Fruit fly (Drosophila melanogaster): ENCODE data around the gene Skp2.

Gene Skp2

dm6 chr3R:4381079-4381919, 43.8 kb upstream of the Skp2 start, which contains the start of gene Cont (continued):
- TF ChIP-seq knrl (GFP tag; IDR thresholded peaks at IDR 0.05; ENCODE audit: partially characterized antibody) (peak; percentile 91), tup (GFP tag; optimal IDR thresholded peaks at IDR 0.05) (peak; percentile 31), CG2129 (GFP tag; IDR thresholded peaks at IDR 0.05; ENCODE audit: partially characterized antibody) (peak; percentile 62), CG9817 (tag; optimal IDR thresholded peaks at IDR 0.05) (no peak), bab2 (GFP tag; optimal IDR thresholded peaks at IDR 0.05) (no peak), lmd (GFP tag; IDR thresholded peaks at IDR 0.05) (0 out of 2 replicates have a peak, but pooled peaks have one; percentile 7), CG5180 (GFP tag; optimal IDR thresholded peaks at IDR 0.05) (no peak), CG12155 (GFP tag; optimal IDR thresholded peaks at IDR 0.05) (no peak), CG11093 (GFP tag; IDR thresholded peaks at IDR 0.05) (no peak), dmrt99B (tag; optimal IDR thresholded peaks at IDR 0.05) (no peak), nau (GFP tag; optimal IDR thresholded peaks at IDR 0.05) (no peak), E2f1 (GFP tag; IDR thresholded peaks at IDR 0.05) (no peak), fd96Cb (tag; optimal IDR thresholded peaks at IDR 0.05) (no peak), CG13287 (GFP tag; IDR thresholded peaks at IDR 0.05; ENCODE audit: partially characterized antibody) (peak; percentile 94), schlank (tag; optimal IDR thresholded peaks at IDR 0.05) (no peak), Jarid2 (GFP tag; optimal IDR thresholded peaks at IDR 0.05) (no peak), bcd (GFP tag; optimal IDR thresholded peaks at IDR 0.05) (no peak), Poxn (GFP tag; IDR thresholded peaks at IDR 0.05) (no peak), BEAF-32 (GFP tag; optimal IDR thresholded peaks at IDR 0.05) (peak; percentile 93), CG4820 (GFP tag; optimal IDR thresholded peaks at IDR 0.05) (no peak), CG34224 (GFP tag; IDR thresholded peaks at IDR 0.05; ENCODE audit: partially characterized antibody) (peak; percentile 93), en (GFP tag; optimal IDR thresholded peaks at IDR 0.05) (no peak), corto (GFP tag; optimal IDR thresholded peaks at IDR 0.05) (no peak), ro (GFP tag; IDR thresholded peaks at IDR 0.05) (no peak), CG15601 (tag; optimal IDR thresholded peaks at IDR 0.05) (peak; percentile 1), CG6791 (GFP tag; IDR thresholded peaks at IDR 0.05; ENCODE audit: partially characterized antibody) (peak; percentile 97), CG12104 (GFP tag; optimal IDR thresholded peaks at IDR 0.05) (no peak), CG1529 (GFP tag; optimal IDR thresholded peaks at IDR 0.05) (no peak), hb (GFP tag; IDR thresholded peaks at IDR 0.05; ENCODE audit: partially characterized antibody) (peak; percentile 94), Scr (GFP tag; IDR thresholded peaks at IDR 0.05; ENCODE audit: partially characterized antibody) (peak; percentile 91), Opbp (GFP tag; IDR thresholded peaks at IDR 0.05; ENCODE audit: partially characterized antibody) (peak; percentile 97), sug (tag; optimal IDR thresholded peaks at IDR 0.05) (no peak), CG15696 (tag; optimal IDR thresholded peaks at IDR 0.05) (no peak), NFAT (GFP tag; IDR thresholded peaks at IDR 0.05) (no peak), Abd-B (GFP tag; optimal IDR thresholded peaks at IDR 0.05) (no peak), cwo (GFP tag; optimal IDR thresholded peaks at IDR 0.05) (no peak), CG42726 (GFP tag; IDR thresholded peaks at IDR 0.05; ENCODE audit: partially characterized antibody) (peak; percentile 93), da (GFP tag; optimal IDR thresholded peaks at IDR 0.05) (no peak), CG2678 (tag; optimal IDR thresholded peaks at IDR 0.05) (no peak), salm (tag; optimal IDR thresholded peaks at IDR 0.05) (no peak), Elba2 (GFP tag; optimal IDR thresholded peaks at IDR 0.05) (peak; percentile 57), Mad (GFP tag; optimal IDR thresholded peaks at IDR 0.05) (peak; percentile 6), Usf (GFP tag; optimal IDR thresholded peaks at IDR 0.05) (no peak), ase (GFP tag; IDR thresholded peaks at IDR 0.05) (no peak), fd3F (GFP tag; optimal IDR thresholded peaks at IDR 0.05) (no peak), TFAM (GFP tag; optimal IDR thresholded peaks at IDR 0.05) (no peak), tgo (GFP tag; IDR thresholded peaks at IDR 0.05) (no peak), CG1233 (GFP tag; optimal IDR thresholded peaks at IDR 0.05) (no peak)
